Worm (Caenorhabditis elegans): ENCODE measurements around the gene nspb-5.

Gene nspb-5

ce11 chrIV:6576728-6577101, 22.1 kb upstream of the nspb-5 start (continued):
- TF ChIP-seq snpc-1.2 (GFP tag; IDR thresholded peaks at IDR 0.05) (no peak), nhr-25 (tag; optimal IDR thresholded peaks at IDR 0.05; ENCODE audit: borderline replicate concordance, insufficient read depth) (peak; percentile 63), zip-11 (GFP tag; IDR thresholded peaks at IDR 0.05) (no peak), arid-1 (GFP tag; conservative IDR thresholded peaks at IDR 0.05) (0 out of 2 replicates have a peak, but pooled peaks have one; percentile 36), nhr-102 (tag; optimal IDR thresholded peaks at IDR 0.05) (peak; percentile 26), rbr-2 (tag; optimal IDR thresholded peaks at IDR 0.05) (no peak), hif-1 (tag; optimal IDR thresholded peaks at IDR 0.05) (peak in 1 of 2 experiments; percentile 17), lin-38 (GFP tag; IDR thresholded peaks at IDR 0.05) (peak; percentile 49), daf-16 (GFP tag; optimal IDR thresholded peaks at IDR 0.05) (peak in 1 of 2 experiments; percentile 1), daf-16 (tag; optimal IDR thresholded peaks at IDR 0.05) (peak; percentile 67), hmg-1.1 (GFP tag; IDR thresholded peaks at IDR 0.05) (peak; percentile 45), F44E2.7 (GFP tag; IDR thresholded peaks at IDR 0.05) (no peak), mes-2 (tag; optimal IDR thresholded peaks at IDR 0.05; ENCODE audit: poor library complexity, severe bottlenecking) (peak; percentile 41), T26A8.4 (GFP tag; IDR thresholded peaks at IDR 0.05) (0 out of 2 replicates have a peak, but pooled peaks have one; percentile 13), mep-1 (tag; optimal IDR thresholded peaks at IDR 0.05) (peak; percentile 65), Y105C5A.15 (GFP tag; IDR thresholded peaks at IDR 0.05) (no peak), mdl-1 (tag; optimal IDR thresholded peaks at IDR 0.05) (peak in 1 of 2 experiments; percentile 36), duxl-1 (tag; optimal IDR thresholded peaks at IDR 0.05; ENCODE audit: poor library complexity) (no peak), dmd-6 (GFP tag; IDR thresholded peaks at IDR 0.05) (peak; percentile 19; the same call in 1 of the 2 replicates), lin-1 (GFP tag; IDR thresholded peaks at IDR 0.05) (no peak)

- no peak for TF ChIP-seq mxl-2 (GFP tag; conservative IDR thresholded peaks at IDR 0.05)
- TF ChIP-seq hlh-30 (tag; optimal IDR thresholded peaks at IDR 0.05; ENCODE audit: insufficient read depth): no peak
- TF ChIP-seq ceh-32 (tag; optimal IDR thresholded peaks at IDR 0.05; ENCODE audit: poor library complexity): no peak
- TF ChIP-seq Y5F2A.4 (GFP tag; optimal IDR thresholded peaks at IDR 0.05): no peak
- TF ChIP-seq pqm-1 (tag; optimal IDR thresholded peaks at IDR 0.05): no peak
- TF ChIP-seq saeg-2 (GFP tag; IDR thresholded peaks at IDR 0.05): no peak
- TF ChIP-seq set-16 (GFP tag; IDR thresholded peaks at IDR 0.05): no peak
- TF ChIP-seq dve-1 (tag; optimal IDR thresholded peaks at IDR 0.05; ENCODE audit: insufficient read depth): no peak
- TF ChIP-seq F44E2.7 (GFP tag; IDR thresholded peaks at IDR 0.05): no peak
- TF ChIP-seq vab-7 (GFP tag; IDR thresholded peaks at IDR 0.05): no peak
- TF ChIP-seq rbr-2 (tag; optimal IDR thresholded peaks at IDR 0.05): no peak
- no peak for TF ChIP-seq unc-130 (GFP tag; optimal IDR thresholded peaks at IDR 0.05)
- no peak for TF ChIP-seq gei-8 (GFP tag; optimal IDR thresholded peaks at IDR 0.05)
- no peak for TF ChIP-seq lin-1 (GFP tag; IDR thresholded peaks at IDR 0.05)
- no peak for TF ChIP-seq F49E8.2 (tag; optimal IDR thresholded peaks at IDR 0.05; ENCODE audit: borderline replicate concordance)
- no peak for TF ChIP-seq D1046.2 (GFP tag; IDR thresholded peaks at IDR 0.05)
- no peak for TF ChIP-seq mxl-3 (GFP tag; optimal IDR thresholded peaks at IDR 0.05)
- no peak for TF ChIP-seq lsy-2 (tag; optimal IDR thresholded peaks at IDR 0.05)
Measured at ce11 chrIV:6577914-6578313, 20.9 kb upstream of the nspb-5 start, which contains the start of gene C43G2.3. TSS of gene C43G2.3 (plus strand) at chrIV:6578214.

- TF ChIP-seq aha-1 (tag) (peak; percentile 59), ceh-20 (GFP tag; IDR thresholded peaks at IDR 0.05) (no peak), unc-62 (GFP tag; optimal IDR thresholded peaks at IDR 0.05 in 1 of 2) (peak in 1 of 2 experiments; percentile 94), unc-62 (tag; optimal IDR thresholded peaks at IDR 0.05) (no peak), nhr-237 (tag; optimal IDR thresholded peaks at IDR 0.05) (no peak)
Measured at ce11 chrIV:6581658-6582057, 17.2 kb upstream of the nspb-5 start.
